Worm (Caenorhabditis elegans) whole organism, L2 larva: ENCODE measurements around the gene lin-3.
A peak's percentile ranks its signal among the peaks of the same experiment; 100 is the strongest.

Source experiments
- C34F6.9 ChIP-seq: fragments of 150-350 bp; optimal IDR thresholded peaks from 2 replicates; lab custom pipeline; 2014; ENCODE audit warnings: missing biosample characterization, missing genetic modification characterization
- F13H6.1 ChIP-seq: sonication (generic microtip); optimal IDR thresholded peaks from 2 replicates; lab custom pipeline; 2016; ENCODE audit warnings: missing genetic modification characterization, missing compliant biosample characterization
- R02D3.7 ChIP-seq: fragments of 150-350 bp; optimal IDR thresholded peaks from 2 replicates; lab custom pipeline; 2014; ENCODE audit warnings: missing biosample characterization, missing genetic modification characterization
- Y55F3AM.14 ChIP-seq: fragments of 200-800 bp; sonication (Bioruptor generic); optimal IDR thresholded peaks from 2 replicates; lab custom pipeline; 2018; ENCODE audit warnings: mild to moderate bottlenecking, missing genetic modification characterization, missing compliant biosample characterization
- aly-2 ChIP-seq: fragments of 150-350 bp; optimal IDR thresholded peaks from 2 replicates; lab custom pipeline; 2014; ENCODE audit warnings: missing biosample characterization, missing genetic modification characterization
- ama-1 ChIP-seq: fragments of 150-350 bp; optimal IDR thresholded peaks from 2 replicates; lab custom pipeline; 2018; ENCODE audit warnings: inconsistent platforms
- blmp-1 ChIP-seq: sonication (generic microtip); optimal IDR thresholded peaks from 2 replicates; lab custom pipeline; 2017; ENCODE audit warnings: missing genetic modification characterization, mild to moderate bottlenecking, missing compliant biosample characterization, antibody characterized with exemption, moderate library complexity; ENCODE audit not compliant: insufficient read depth
- ceh-82 ChIP-seq: fragments of 150-350 bp; optimal IDR thresholded peaks from 2 replicates; lab custom pipeline; 2014; ENCODE audit warnings: missing biosample characterization, missing genetic modification characterization
- crh-2 ChIP-seq: sonication (generic microtip); optimal IDR thresholded peaks from 2 replicates; lab custom pipeline; 2017; ENCODE audit warnings: missing biosample characterization, missing genetic modification characterization
- dmd-4 ChIP-seq: sonication (generic microtip); optimal IDR thresholded peaks from 2 replicates; lab custom pipeline; 2017; ENCODE audit warnings: missing biosample characterization, missing genetic modification characterization
- egl-27 ChIP-seq: sonication (generic microtip); optimal IDR thresholded peaks from 3 replicates; lab custom pipeline; 2017; ENCODE audit warnings: missing biosample characterization, missing genetic modification reagents, missing genetic modification characterization
- elt-1 ChIP-seq: fragments of 150-350 bp; optimal IDR thresholded peaks from 2 replicates; lab custom pipeline; 2014; ENCODE audit warnings: missing biosample characterization, missing genetic modification characterization
- elt-3 ChIP-seq: sonication (generic microtip); optimal IDR thresholded peaks from 2 replicates; lab custom pipeline; 2017; ENCODE audit warnings: missing biosample characterization, missing genetic modification characterization
- fos-1 ChIP-seq: fragments of 150-350 bp; optimal IDR thresholded peaks from 2 replicates; lab custom pipeline; 2014; ENCODE audit warnings: missing biosample characterization, missing genetic modification characterization
- lin-11 ChIP-seq: fragments of 150-350 bp; sonication (generic microtip); optimal IDR thresholded peaks from 2 replicates; lab custom pipeline; 2014; ENCODE audit warnings: missing biosample characterization, missing genetic modification characterization, inconsistent platforms, mixed read lengths
- lin-13 ChIP-seq: fragments of 150-350 bp; optimal IDR thresholded peaks from 2 replicates; lab custom pipeline; 2014; ENCODE audit warnings: missing biosample characterization, missing genetic modification reagents, missing genetic modification characterization
- lsy-2 ChIP-seq, 2 experiments: fragments of 150-350 bp in 1 of 2; sonication (generic microtip) in 1 of 2; optimal IDR thresholded peaks; 2 replicates each; lab custom pipeline; 2014 to 2017; ENCODE audit warnings: missing biosample characterization in 2 of 2, missing genetic modification characterization in 2 of 2
- mab-5 ChIP-seq: fragments of 150-350 bp; optimal IDR thresholded peaks from 2 replicates; lab custom pipeline; 2014; ENCODE audit warnings: missing biosample characterization, missing genetic modification characterization
- mbf-1 ChIP-seq: sonication (generic microtip); optimal IDR thresholded peaks from 2 replicates; lab custom pipeline; 2017; ENCODE audit warnings: missing biosample characterization, missing genetic modification characterization
- mdl-1 ChIP-seq, 2 experiments: fragments of 150-350 bp in 1 of 2; sonication (generic microtip) in 1 of 2; optimal IDR thresholded peaks; 2 replicates each; lab custom pipeline; 2017; ENCODE audit warnings: missing biosample characterization in 2 of 2, missing genetic modification characterization in 2 of 2
- nhr-10 ChIP-seq: sonication (generic microtip); optimal IDR thresholded peaks from 2 replicates; lab custom pipeline; 2017; ENCODE audit warnings: missing biosample characterization, missing genetic modification characterization
- nhr-11 ChIP-seq: fragments of 150-350 bp; optimal IDR thresholded peaks from 2 replicates; lab custom pipeline; 2014; ENCODE audit warnings: missing biosample characterization, missing genetic modification characterization
- nhr-12 ChIP-seq: fragments of 150-350 bp; optimal IDR thresholded peaks from 2 replicates; lab custom pipeline; 2014; ENCODE audit warnings: missing biosample characterization, missing genetic modification characterization
- nhr-129 ChIP-seq: fragments of 150-350 bp; optimal IDR thresholded peaks from 2 replicates; lab custom pipeline; 2014; ENCODE audit warnings: missing biosample characterization, missing genetic modification characterization
- nhr-21 ChIP-seq: fragments of 150-350 bp; optimal IDR thresholded peaks from 2 replicates; lab custom pipeline; 2014; ENCODE audit warnings: missing biosample characterization, missing genetic modification characterization
- nhr-23 ChIP-seq: fragments of 150-350 bp; optimal IDR thresholded peaks from 2 replicates; lab custom pipeline; 2014; ENCODE audit warnings: missing biosample characterization, missing genetic modification reagents, missing genetic modification characterization
- nhr-237 ChIP-seq: fragments of 150-350 bp; optimal IDR thresholded peaks from 2 replicates; lab custom pipeline; 2014; ENCODE audit warnings: missing biosample characterization, missing genetic modification characterization
- nhr-25 ChIP-seq: fragments of 150-350 bp; sonication (generic microtip); optimal IDR thresholded peaks from 3 replicates; lab custom pipeline; 2014; ENCODE audit warnings: missing biosample characterization, missing genetic modification characterization
- nhr-6 ChIP-seq: fragments of 150-350 bp; optimal IDR thresholded peaks from 2 replicates; lab custom pipeline; 2014; ENCODE audit warnings: missing biosample characterization, missing genetic modification characterization
- skn-1 ChIP-seq: sonication (generic microtip); optimal IDR thresholded peaks from 2 replicates; lab custom pipeline; 2017; ENCODE audit warnings: missing biosample characterization, missing genetic modification characterization
- sma-3 ChIP-seq: sonication (generic microtip); optimal IDR thresholded peaks from 2 replicates; lab custom pipeline; 2016; ENCODE audit warnings: missing genetic modification reagents, missing genetic modification characterization, missing compliant biosample characterization
- sma-9 ChIP-seq, 2 experiments: fragments of 150-350 bp in 1 of 2; sonication (generic microtip) in 1 of 2; optimal IDR thresholded peaks; 2 replicates each; lab custom pipeline; 2014 to 2016; ENCODE audit warnings: missing genetic modification characterization in 2 of 2, mild to moderate bottlenecking in 1 of 2, missing biosample characterization in 1 of 2, missing compliant biosample characterization in 1 of 2, missing genetic modification reagents in 1 of 2, moderate library complexity in 1 of 2
- snpc-4 ChIP-seq: fragments of 150-350 bp; optimal IDR thresholded peaks from 2 replicates; lab custom pipeline; 2014; ENCODE audit warnings: missing biosample characterization, missing genetic modification characterization
- unc-55 ChIP-seq: fragments of 150-350 bp; sonication (generic microtip); optimal IDR thresholded peaks from 3 replicates; lab custom pipeline; 2014; ENCODE audit warnings: missing biosample characterization, missing genetic modification reagents, missing genetic modification characterization
- unc-62 ChIP-seq: fragments of 150-350 bp; optimal IDR thresholded peaks from 2 replicates; lab custom pipeline; 2014; ENCODE audit warnings: missing biosample characterization, missing genetic modification reagents, missing genetic modification characterization
- zag-1 ChIP-seq: fragments of 150-350 bp; optimal IDR thresholded peaks from 2 replicates; lab custom pipeline; 2014; ENCODE audit warnings: missing biosample characterization, missing genetic modification characterization
- ztf-11 ChIP-seq: sonication (generic microtip); optimal IDR thresholded peaks from 2 replicates; lab custom pipeline; 2017; ENCODE audit warnings: missing biosample characterization, missing genetic modification characterization
- ztf-4 ChIP-seq: fragments of 150-350 bp; optimal IDR thresholded peaks from 2 replicates; lab custom pipeline; 2014; ENCODE audit warnings: missing biosample characterization, missing genetic modification characterization

lin-3 gene

DNA sequence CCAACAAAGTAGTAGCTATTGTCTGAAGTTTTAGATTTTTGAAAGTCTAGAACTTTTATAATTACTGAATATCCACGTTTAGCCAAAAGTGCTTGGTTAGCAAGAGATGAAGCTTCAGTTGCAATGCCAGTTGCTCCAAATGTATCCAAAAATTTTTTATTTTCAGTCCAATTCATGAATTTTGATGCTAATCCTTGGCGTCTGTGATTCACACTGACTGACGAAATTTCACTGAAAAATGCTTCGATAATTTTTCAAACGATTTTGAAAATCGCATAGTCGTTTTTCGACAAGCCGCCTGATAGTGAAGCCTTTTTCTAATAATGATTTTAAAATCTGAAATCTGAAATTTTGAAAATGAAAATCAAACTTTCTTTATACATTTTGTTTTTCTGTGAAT, 39.9 kb downstream of the lin-3 start:
- no peak for TF ChIP-seq mdl-1 (tag; optimal IDR thresholded peaks at IDR 0.05; lab: Kevin White, UChicago)
- TF ChIP-seq crh-2, result no peak
- no peak for TF ChIP-seq mbf-1
- no peak for TF ChIP-seq ceh-82
- no peak for TF ChIP-seq snpc-4 (tag; lab: Kevin White, UChicago)
- no peak for TF ChIP-seq unc-62 (GFP tag; lab: Kevin White, UChicago)
- TF ChIP-seq blmp-1, result no peak
- TF ChIP-seq egl-27 (tag; lab: Kevin White, UChicago), result no peak
- TF ChIP-seq zag-1, result no peak

DNA sequence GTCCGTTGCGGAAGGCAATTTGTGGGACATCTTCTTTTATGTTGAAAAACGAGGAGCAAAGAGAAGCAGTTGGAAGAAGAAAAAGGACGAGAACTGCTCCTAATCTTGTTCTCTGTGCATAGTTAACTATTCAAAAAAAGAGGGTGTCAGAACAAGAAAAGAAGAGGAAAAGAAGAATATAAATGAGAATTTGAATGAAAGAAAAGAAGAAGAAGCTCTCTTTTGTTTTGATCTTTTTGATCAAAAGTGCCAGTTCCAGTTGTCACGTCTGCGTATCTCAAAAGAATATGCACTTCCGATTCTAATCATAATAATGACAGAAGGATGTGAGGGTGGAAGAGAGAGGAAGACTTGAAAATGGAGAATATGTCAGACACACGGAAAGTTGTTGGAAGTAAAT, 40.9 kb downstream of the lin-3 start, which contains the start of gene M7.8:
Gene M7.8 (minus strand): TSS at position 112 of the 400 bp plus-strand sequence.
- TF ChIP-seq ztf-11, result no peak
- no peak for TF ChIP-seq nhr-12
- no peak for TF ChIP-seq nhr-6 (tag; lab: Kevin White, UChicago)
- TF ChIP-seq aly-2 (tag; lab: Kevin White, UChicago), result no peak
- TF ChIP-seq mab-5, result no peak
- TF ChIP-seq fos-1, result no peak
- TF ChIP-seq mdl-1 (tag; optimal IDR thresholded peaks at IDR 0.05; lab: Kevin White, UChicago), result no peak
- TF ChIP-seq sma-3 (GFP tag; lab: Kevin White, UChicago), result no peak
- TF ChIP-seq crh-2, result peak; percentile 30
- peak in 1 of 2 experiments; percentile 35 for TF ChIP-seq lsy-2 (tag; optimal IDR thresholded peaks at IDR 0.05; lab: Kevin White, UChicago)
- peak; percentile 44 for TF ChIP-seq C34F6.9 (tag; lab: Kevin White, UChicago)
- no peak for TF ChIP-seq R02D3.7 (tag; lab: Kevin White, UChicago)
- no peak for TF ChIP-seq nhr-25 (tag; lab: Kevin White, UChicago)
- no peak for TF ChIP-seq nhr-237
- no peak for TF ChIP-seq dmd-4 (tag; lab: Kevin White, UChicago)
- TF ChIP-seq nhr-10 (tag; lab: Kevin White, UChicago), result no peak
- no peak for TF ChIP-seq elt-3
- no peak for TF ChIP-seq nhr-23 (tag; lab: Kevin White, UChicago)
- no peak for TF ChIP-seq skn-1
- peak; percentile 31 for TF ChIP-seq unc-55
- TF ChIP-seq zag-1, result peak; percentile 92
- no peak for TF ChIP-seq nhr-11 (tag; lab: Kevin White, UChicago)
- TF ChIP-seq nhr-129 (tag; lab: Kevin White, UChicago), result no peak

DNA sequence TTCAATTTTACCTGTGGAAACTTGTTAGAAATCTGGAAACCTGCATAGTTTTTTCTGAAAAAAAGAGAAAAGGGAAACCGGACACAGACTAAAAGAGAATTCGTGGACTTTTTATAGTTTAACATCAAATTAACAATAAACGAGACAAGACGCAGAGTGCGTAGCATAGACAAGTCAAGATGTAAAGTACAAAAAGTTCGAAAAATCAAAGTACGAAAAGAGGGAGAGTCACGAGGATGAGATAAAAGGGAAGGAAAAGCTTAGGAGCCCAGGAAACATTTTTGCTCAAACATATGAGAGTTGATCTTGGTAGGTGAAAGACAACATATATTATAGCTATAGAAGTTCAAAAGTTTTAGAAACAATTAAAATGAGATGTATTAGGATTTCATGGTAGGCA, 43.7 kb downstream of the lin-3 start, which contains the start of gene M7.12:
Gene M7.12 (minus strand): TSS at position 188 of the 400 bp plus-strand sequence.
- TF ChIP-seq nhr-21 (tag; lab: Kevin White, UChicago) (no peak), nhr-25 (tag; lab: Kevin White, UChicago) (no peak), F13H6.1 (tag; lab: Kevin White, UChicago) (no peak), lsy-2 (tag; optimal IDR thresholded peaks at IDR 0.05; lab: Kevin White, UChicago) (peak in 1 of 2 experiments; percentile 23), sma-9 (GFP tag; optimal IDR thresholded peaks at IDR 0.05; lab: Kevin White, UChicago) (peak; percentile 28), sma-9 (tag; optimal IDR thresholded peaks at IDR 0.05; lab: Kevin White, UChicago) (no peak), C34F6.9 (tag; lab: Kevin White, UChicago) (no peak), ztf-4 (no peak), nhr-129 (tag; lab: Kevin White, UChicago) (peak; percentile 17), skn-1 (no peak), Y55F3AM.14 (GFP tag; lab: Kevin White, UChicago) (no peak), mab-5 (no peak), zag-1 (peak; percentile 10), ama-1 (no peak)

DNA sequence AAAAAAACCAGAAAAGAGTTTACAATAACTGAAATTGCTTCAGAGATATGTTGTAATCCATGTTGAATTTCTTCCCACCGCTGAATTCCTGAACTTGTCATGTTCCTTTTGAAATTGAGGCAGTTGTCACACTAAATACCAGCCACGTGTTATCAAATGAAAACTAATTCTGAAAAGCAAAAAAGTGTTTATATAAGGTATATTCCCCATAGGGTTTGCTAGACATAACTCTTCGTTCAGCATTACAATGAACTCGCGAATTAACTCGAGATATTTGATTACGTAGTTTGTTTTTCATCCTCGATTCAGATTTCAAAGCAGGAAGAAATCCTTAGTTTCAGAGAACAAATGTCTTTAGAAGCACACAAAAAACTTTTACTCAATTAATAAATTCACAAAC, 46.2 kb downstream of the lin-3 start, which contains the start of gene str-3:
Gene str-3 (minus strand): TSS at position 101 of the 400 bp plus-strand sequence.
- no peak for TF ChIP-seq nhr-10 (tag; lab: Kevin White, UChicago)
- TF ChIP-seq lin-11 (tag; lab: Kevin White, UChicago), result no peak
- TF ChIP-seq dmd-4 (tag; lab: Kevin White, UChicago), result no peak
- TF ChIP-seq C34F6.9 (tag; lab: Kevin White, UChicago), result no peak
- no peak for TF ChIP-seq ceh-82
- TF ChIP-seq lsy-2 (tag; optimal IDR thresholded peaks at IDR 0.05; lab: Kevin White, UChicago), result no peak
- no peak for TF ChIP-seq lin-13 (GFP tag; lab: Kevin White, UChicago)
- TF ChIP-seq snpc-4 (tag; lab: Kevin White, UChicago), result no peak
- no peak for TF ChIP-seq elt-1 (tag; lab: Kevin White, UChicago)
- TF ChIP-seq nhr-6 (tag; lab: Kevin White, UChicago), result no peak
- TF ChIP-seq fos-1, result no peak
- TF ChIP-seq skn-1, result no peak
